Fruit fly (Drosophila melanogaster): Measurements from ENCODE around the gene Brms1.

Brms1 gene

DNA sequence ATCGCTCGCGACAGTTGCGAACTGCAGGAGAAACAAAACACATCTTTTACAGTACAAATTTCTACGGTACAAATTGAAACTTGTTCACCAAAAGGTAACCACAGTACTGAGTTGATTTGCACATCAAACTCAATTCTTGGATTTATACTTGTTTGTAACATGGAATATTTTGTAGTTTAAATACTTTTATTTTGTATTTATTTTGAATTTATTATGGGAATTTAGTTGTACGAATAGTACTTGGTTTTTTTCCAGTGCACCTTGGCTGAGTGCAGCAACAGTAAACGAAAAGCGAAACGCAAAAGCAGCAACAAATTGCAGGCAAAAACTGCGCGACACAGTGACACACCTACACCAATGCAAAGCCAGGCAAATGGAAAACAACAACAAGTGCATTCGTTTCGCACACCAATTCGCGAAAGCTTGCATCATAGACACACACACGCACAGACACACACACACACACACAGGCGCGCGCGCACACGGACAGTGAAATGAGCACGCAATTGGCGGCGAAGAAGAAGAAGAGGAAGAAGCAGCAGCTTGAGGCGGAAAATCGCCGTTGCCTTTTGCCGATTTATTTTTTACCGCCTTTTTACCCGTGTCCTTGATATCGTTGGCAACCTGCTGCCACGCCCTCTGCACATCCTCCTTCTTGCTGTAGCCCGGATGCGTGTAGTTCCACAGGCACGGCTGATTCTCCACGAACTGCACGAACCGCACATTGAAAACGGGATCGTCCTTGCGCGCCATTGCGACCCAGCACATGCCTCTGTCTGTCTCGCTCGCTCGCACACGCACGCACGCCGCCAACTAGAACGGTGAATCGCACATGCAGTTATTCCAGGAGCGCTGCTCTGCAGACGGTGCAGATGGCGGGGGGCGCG lies 4.2 kb downstream of the Brms1 start (continued):
- no peak for TF ChIP-seq Smox (GFP tag; optimal IDR thresholded peaks at IDR 0.05)
- TF ChIP-seq lz (GFP tag; optimal IDR thresholded peaks at IDR 0.05) = peak; percentile 4
- TF ChIP-seq Sox102F (GFP tag; optimal IDR thresholded peaks at IDR 0.05) = no peak
- peak; percentile 4 for TF ChIP-seq CG16779 (tag; optimal IDR thresholded peaks at IDR 0.05)
- TF ChIP-seq CG1621 (tag; optimal IDR thresholded peaks at IDR 0.05) = peak; percentile 16
- no peak for TF ChIP-seq cyc (GFP tag; optimal IDR thresholded peaks at IDR 0.05)
- TF ChIP-seq eg (GFP tag; IDR thresholded peaks at IDR 0.05) = peak; percentile 78
- peak; percentile 31 for TF ChIP-seq CG11902 (GFP tag; optimal IDR thresholded peaks at IDR 0.05)
- no peak for TF ChIP-seq Sox15 (GFP tag; optimal IDR thresholded peaks at IDR 0.05)
- peak; percentile 72 for TF ChIP-seq vri (GFP tag; optimal IDR thresholded peaks at IDR 0.05)
- peak; percentile 37 for TF ChIP-seq acj6 (GFP tag; optimal IDR thresholded peaks at IDR 0.05)
- TF ChIP-seq Eip75B (GFP tag; optimal IDR thresholded peaks at IDR 0.05) = peak; percentile 47
- peak; percentile 34 for TF ChIP-seq Met (GFP tag; optimal IDR thresholded peaks at IDR 0.05)
- peak; percentile 57 for TF ChIP-seq net (GFP tag; optimal IDR thresholded peaks at IDR 0.05)
- peak; percentile 68; the same call in 2 of the 3 replicates for TF ChIP-seq CG6163 (GFP tag; IDR thresholded peaks at IDR 0.05)
- TF ChIP-seq Blimp-1 (GFP tag; optimal IDR thresholded peaks at IDR 0.05) = peak; percentile 33
- TF ChIP-seq Hr4 (GFP tag; optimal IDR thresholded peaks at IDR 0.05) = peak; percentile 68
- peak; percentile 88 for TF ChIP-seq Eip78C (GFP tag)
- TF ChIP-seq spab (GFP tag; optimal IDR thresholded peaks at IDR 0.05) = no peak
- peak; percentile 10 for TF ChIP-seq CG8319 (GFP tag; optimal IDR thresholded peaks at IDR 0.05)
- peak; percentile 22 for TF ChIP-seq achi (GFP tag; optimal IDR thresholded peaks at IDR 0.05)
- TF ChIP-seq CG11294 (GFP tag; IDR thresholded peaks at IDR 0.05) = no peak; the same call in 1 of the 2 replicates
- no peak for TF ChIP-seq Ets21C (GFP tag; optimal IDR thresholded peaks at IDR 0.05)
- TF ChIP-seq OdsH (GFP tag; optimal IDR thresholded peaks at IDR 0.05) = peak; percentile 51
- peak; percentile 42 for TF ChIP-seq Ets96B (tag; optimal IDR thresholded peaks at IDR 0.05)
- TF ChIP-seq fd85E (GFP tag; optimal IDR thresholded peaks at IDR 0.05) = no peak
- peak; percentile 55 for TF ChIP-seq pdm3 (GFP tag; optimal IDR thresholded peaks at IDR 0.05)
- peak; percentile 11 for TF ChIP-seq Sox14 (GFP tag; optimal IDR thresholded peaks at IDR 0.05)
- peak; percentile 51 for TF ChIP-seq CG8632 (GFP tag; optimal IDR thresholded peaks at IDR 0.05)
- TF ChIP-seq CG9139 (GFP tag; optimal IDR thresholded peaks at IDR 0.05) = peak; percentile 8
- peak; percentile 44 for TF ChIP-seq CG34406 (GFP tag; optimal IDR thresholded peaks at IDR 0.05)
- TF ChIP-seq CG10631 (GFP tag; optimal IDR thresholded peaks at IDR 0.05) = peak; percentile 16
- peak; percentile 72 for TF ChIP-seq CG8119 (GFP tag; IDR thresholded peaks at IDR 0.05)
- TF ChIP-seq fd59A (GFP tag; optimal IDR thresholded peaks at IDR 0.05) = no peak
- no peak for TF ChIP-seq Eip93F (GFP tag; optimal IDR thresholded peaks at IDR 0.05)
- TF ChIP-seq CG11762 (GFP tag; optimal IDR thresholded peaks at IDR 0.05; ENCODE audit: insufficient read depth) = no peak
- TF ChIP-seq CG6854 (GFP tag; optimal IDR thresholded peaks at IDR 0.05) = no peak
- peak; percentile 64 to 84 for TF ChIP-seq ss (GFP tag; optimal IDR thresholded peaks at IDR 0.05)

DNA sequence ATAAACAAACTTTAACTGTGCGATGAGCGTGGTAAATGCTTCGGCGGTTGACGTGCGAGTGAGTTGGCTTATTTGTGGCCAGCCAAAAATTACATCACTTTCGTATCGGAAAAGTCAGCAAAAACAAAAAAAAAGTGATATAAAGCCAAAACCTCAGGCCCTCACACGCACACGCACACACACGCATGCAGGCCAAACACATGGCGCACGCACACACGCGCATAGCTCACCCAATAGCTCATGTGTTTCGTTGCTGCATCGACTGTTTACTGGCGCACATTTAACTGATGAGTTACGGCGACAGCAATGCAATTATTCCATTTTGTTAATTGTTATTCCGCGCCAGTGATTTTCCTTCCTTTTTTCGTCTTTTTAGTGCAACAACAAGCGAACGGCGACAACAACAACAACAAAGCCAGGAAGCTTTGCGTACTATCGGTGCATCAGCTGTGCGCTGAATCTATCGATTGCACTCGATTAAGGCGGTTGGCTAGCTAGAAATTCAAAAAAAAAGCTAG lies 6.3 kb downstream of the Brms1 start, which contains the start of gene Flad1:
Flad1 (minus strand) TSS at position 418 of the 518 bp plus-strand sequence.
- TF ChIP-seq Eip75B (GFP tag; optimal IDR thresholded peaks at IDR 0.05) = no peak
- TF ChIP-seq Blimp-1 (GFP tag; optimal IDR thresholded peaks at IDR 0.05) = peak; percentile 2
- TF ChIP-seq CG6163 (GFP tag; IDR thresholded peaks at IDR 0.05) = no peak; the same call in 2 of the 3 replicates
- peak; percentile 69 for TF ChIP-seq fkh (GFP tag; optimal IDR thresholded peaks at IDR 0.05)
- 0 out of 3 replicates have a peak, but pooled peaks have one; percentile 10 for TF ChIP-seq eg (GFP tag; IDR thresholded peaks at IDR 0.05)
- TF ChIP-seq Eip78C (GFP tag) = peak; percentile 29
- TF ChIP-seq CG31627 (GFP tag; optimal IDR thresholded peaks at IDR 0.05) = no peak
- TF ChIP-seq CG6808 (GFP tag; optimal IDR thresholded peaks at IDR 0.05) = peak; percentile 34
- TF ChIP-seq svp (GFP tag) = peak; percentile 71
- TF ChIP-seq Sox15 (GFP tag; optimal IDR thresholded peaks at IDR 0.05) = no peak
- TF ChIP-seq vri (GFP tag; optimal IDR thresholded peaks at IDR 0.05) = peak; percentile 85
- TF ChIP-seq dac (GFP tag; optimal IDR thresholded peaks at IDR 0.05) = no peak
- no peak for TF ChIP-seq acj6 (GFP tag; optimal IDR thresholded peaks at IDR 0.05)
- no peak for TF ChIP-seq esn (GFP tag; optimal IDR thresholded peaks at IDR 0.05)
- no peak for TF ChIP-seq CG6792 (GFP tag; optimal IDR thresholded peaks at IDR 0.05)
- TF ChIP-seq ss (GFP tag; optimal IDR thresholded peaks at IDR 0.05) = peak; percentile 12 to 30
- TF ChIP-seq CG16779 (tag; optimal IDR thresholded peaks at IDR 0.05) = peak; percentile 7

All from whole organism, prepupa.